Fruit fly (Drosophila melanogaster) whole organism, embryonic: ENCODE data around the gene AcCoAS.

ENCODE experiments used
- B-H1 ChIP-seq: fragments of 200-800 bp; sonication (Bioruptor generic); IDR thresholded peaks from 3 replicates; pipeline ENCODE4 v1.3.6; 2022; ENCODE audit warnings: missing biosample characterization, missing genetic modification characterization
- BtbVII ChIP-seq: fragments of 200-800 bp; sonication (Bioruptor generic); optimal IDR thresholded peaks from 3 replicates; lab custom pipeline; 2017; ENCODE audit warnings: missing biosample characterization, mild to moderate bottlenecking, missing genetic modification characterization
- CG10543 ChIP-seq: fragments of 200-800 bp; sonication (Bioruptor generic); optimal IDR thresholded peaks from 3 replicates; lab custom pipeline; 2017; ENCODE audit warnings: missing biosample characterization, mild to moderate bottlenecking, missing genetic modification characterization, moderate library complexity
- CG15073 ChIP-seq: fragments of 200-800 bp; sonication (Bioruptor generic); optimal IDR thresholded peaks from 2 replicates; lab custom pipeline; 2016; ENCODE audit warnings: missing biosample characterization, missing genetic modification characterization
- CG1529 ChIP-seq: fragments of 200-800 bp; sonication (Bioruptor generic); optimal IDR thresholded peaks from 3 replicates; lab custom pipeline; 2018; ENCODE audit warnings: missing biosample characterization, missing genetic modification characterization
- CG17186 ChIP-seq: fragments of 200-800 bp; sonication (Bioruptor generic); optimal IDR thresholded peaks from 3 replicates; lab custom pipeline; 2017; ENCODE audit warnings: missing biosample characterization, missing genetic modification reagents, missing genetic modification characterization
- CG18011 ChIP-seq: fragments of 200-800 bp; sonication (Bioruptor generic); optimal IDR thresholded peaks from 2 replicates; lab custom pipeline; 2017; ENCODE audit warnings: missing biosample characterization, missing genetic modification characterization, mild to moderate bottlenecking, moderate library complexity, missing genotype
- CG2120 ChIP-seq: fragments of 200-800 bp; sonication (Bioruptor generic); optimal IDR thresholded peaks from 3 replicates; lab custom pipeline; 2016; ENCODE audit warnings: missing biosample characterization, missing genetic modification characterization
- CG3163 ChIP-seq: fragments of 200-800 bp; sonication (Bioruptor generic); optimal IDR thresholded peaks from 3 replicates; lab custom pipeline; 2016; ENCODE audit warnings: missing biosample characterization, missing genetic modification characterization
- CG32772 ChIP-seq: fragments of 200-800 bp; sonication (Bioruptor generic); IDR thresholded peaks from 2 replicates; pipeline ENCODE4 v1.3.6; 2022; ENCODE audit warnings: missing biosample characterization, missing genetic modification characterization
- CG3281 ChIP-seq: fragments of 200-800 bp; sonication (Bioruptor generic); optimal IDR thresholded peaks from 3 replicates; lab custom pipeline; 2017; ENCODE audit warnings: missing biosample characterization, mild to moderate bottlenecking, missing genetic modification characterization
- CG33213 ChIP-seq: fragments of 200-800 bp; sonication (Bioruptor generic); optimal IDR thresholded peaks from 3 replicates; lab custom pipeline; 2016; ENCODE audit warnings: missing biosample characterization, missing genetic modification characterization
- CG4730 ChIP-seq: fragments of 200-800 bp; sonication (Bioruptor generic); IDR thresholded peaks from 2 replicates; pipeline ENCODE4 v1.3.6; 2022; ENCODE audit warnings: missing biosample characterization, missing genetic modification characterization
- CG6689 ChIP-seq: fragments of 200-800 bp; sonication (Bioruptor generic); IDR thresholded peaks from 2 replicates; pipeline ENCODE4 v1.3.6; 2022; ENCODE audit warnings: missing biosample characterization, missing genetic modification characterization
- CG6813 ChIP-seq: fragments of 200-800 bp; sonication (Bioruptor generic); optimal IDR thresholded peaks from 2 replicates; lab custom pipeline; 2017; ENCODE audit warnings: missing biosample characterization, missing genetic modification characterization, mild to moderate bottlenecking, moderate library complexity, missing genetic modification reagents
- CG7271 ChIP-seq: fragments of 200-800 bp; sonication (Bioruptor generic); optimal IDR thresholded peaks from 2 replicates; lab custom pipeline; 2018; ENCODE audit warnings: missing biosample characterization, mild to moderate bottlenecking, missing genetic modification characterization, moderate library complexity
- CG7556 ChIP-seq: fragments of 200-800 bp; sonication (Bioruptor generic); optimal IDR thresholded peaks from 2 replicates; lab custom pipeline; 2017; ENCODE audit warnings: missing biosample characterization, mild to moderate bottlenecking, missing genetic modification characterization
- CG8924 ChIP-seq: fragments of 200-800 bp; optimal IDR thresholded peaks from 3 replicates; lab custom pipeline; 2019; ENCODE audit warnings: missing biosample characterization, mild to moderate bottlenecking, missing genetic modification characterization, moderate library complexity
- CG9215 ChIP-seq: fragments of 200-800 bp; sonication (Bioruptor generic); IDR thresholded peaks from 2 replicates; pipeline ENCODE4 v1.3.6; 2022; ENCODE audit warnings: missing biosample characterization, missing genetic modification characterization
- CG9876 ChIP-seq: fragments of 200-800 bp; sonication (Bioruptor generic); optimal IDR thresholded peaks from 2 replicates; lab custom pipeline; 2016; ENCODE audit warnings: missing biosample characterization, missing genetic modification characterization
- Dbx ChIP-seq: fragments of 200-800 bp; sonication (Bioruptor generic); IDR thresholded peaks from 3 replicates; pipeline ENCODE4 v1.3.6; 2022; ENCODE audit warnings: missing biosample characterization, missing genetic modification characterization
- Dp ChIP-seq: fragments of 200-800 bp; sonication (Bioruptor generic); optimal IDR thresholded peaks from 2 replicates; lab custom pipeline; 2018; ENCODE audit warnings: missing biosample characterization, mild to moderate bottlenecking, missing genetic modification characterization, moderate library complexity
- Drgx ChIP-seq: fragments of 200-800 bp; sonication (Bioruptor generic); IDR thresholded peaks from 2 replicates; pipeline ENCODE4 v1.3.6; 2022; ENCODE audit warnings: missing biosample characterization, missing genetic modification characterization
- Elba2 ChIP-seq: fragments of 200-800 bp; sonication (Bioruptor generic); optimal IDR thresholded peaks from 3 replicates; lab custom pipeline; 2016; ENCODE audit warnings: missing biosample characterization, missing genetic modification characterization
- Hey ChIP-seq: fragments of 200-800 bp; sonication (Bioruptor generic); optimal IDR thresholded peaks from 3 replicates; lab custom pipeline; 2018; ENCODE audit warnings: missing biosample characterization, mild to moderate bottlenecking, missing genetic modification characterization
- Hr78 ChIP-seq, 2 experiments: fragments of 200-800 bp in 1 of 2; fragments of >200 bp in 1 of 2; sonication (Bioruptor generic) in 1 of 2; optimal IDR thresholded peaks; 2 replicates each; lab custom pipeline; 2017 to 2019; ENCODE audit warnings: missing biosample characterization in 2 of 2, missing genetic modification characterization in 2 of 2, mild to moderate bottlenecking in 1 of 2, moderate library complexity in 1 of 2
- Jarid2 ChIP-seq: fragments of 200-800 bp; sonication (Bioruptor generic); optimal IDR thresholded peaks from 3 replicates; lab custom pipeline; 2017; ENCODE audit warnings: mild to moderate bottlenecking, missing biosample characterization, missing genetic modification reagents, missing genetic modification characterization
- Lpt ChIP-seq: fragments of >200 bp; optimal IDR thresholded peaks from 2 replicates; lab custom pipeline; 2018; ENCODE audit warnings: missing biosample characterization, missing genetic modification characterization
- MBD-R2 ChIP-seq: fragments of 200-800 bp; sonication (Bioruptor generic); IDR thresholded peaks from 2 replicates; pipeline ENCODE4 v1.3.6; 2022; ENCODE audit warnings: missing biosample characterization, missing genetic modification characterization
- Med ChIP-seq: fragments of 200-800 bp; sonication (Bioruptor generic); peaks from one replicate; lab custom pipeline; 2016; ENCODE audit warnings: missing biosample characterization, missing genetic modification characterization, mild to moderate bottlenecking, inconsistent platforms, moderate library complexity
- NFAT ChIP-seq: fragments of 200-800 bp; sonication (Bioruptor generic); IDR thresholded peaks from 2 replicates; pipeline ENCODE4 v1.3.6; 2022; ENCODE audit warnings: missing biosample characterization, missing genetic modification characterization
- Pdp1 ChIP-seq, 2 experiments: fragments of 200-800 bp; sonication (Bioruptor generic); optimal IDR thresholded peaks; 3 replicates each; lab custom pipeline; 2016; ENCODE audit warnings: missing biosample characterization in 2 of 2, missing genetic modification characterization in 2 of 2, mild to moderate bottlenecking in 1 of 2, moderate library complexity in 1 of 2
- Side ChIP-seq: fragments of 200-800 bp; sonication (Bioruptor generic); optimal IDR thresholded peaks from 2 replicates; lab custom pipeline; 2016; ENCODE audit warnings: missing biosample characterization, missing genetic modification characterization
- Sin3A ChIP-seq: fragments of >200 bp; optimal IDR thresholded peaks from 2 replicates; lab custom pipeline; 2018
- ab ChIP-seq: fragments of 200-800 bp; sonication (Bioruptor generic); optimal IDR thresholded peaks from 2 replicates; lab custom pipeline; 2016; ENCODE audit warnings: missing biosample characterization, missing genetic modification characterization
- ase ChIP-seq: fragments of 200-800 bp; sonication (Bioruptor generic); IDR thresholded peaks from 3 replicates; pipeline ENCODE4 v1.3.6; 2022; ENCODE audit warnings: missing biosample characterization, missing genetic modification characterization
- bigmax ChIP-seq: fragments of 200-800 bp; sonication (Bioruptor generic); optimal IDR thresholded peaks from 2 replicates; lab custom pipeline; 2018; ENCODE audit warnings: missing biosample characterization, mild to moderate bottlenecking, missing genetic modification characterization
- chif ChIP-seq, 2 experiments: fragments of 200-800 bp; sonication (Bioruptor generic); optimal IDR thresholded peaks; 3 replicates each; lab custom pipeline; 2016; ENCODE audit warnings: missing biosample characterization in 2 of 2, missing genetic modification characterization in 2 of 2
- danr ChIP-seq: fragments of 200-800 bp; sonication (Bioruptor generic); IDR thresholded peaks from 2 replicates; pipeline ENCODE4 v1.3.6; 2022; ENCODE audit warnings: missing biosample characterization, missing genetic modification characterization
- esg ChIP-seq: fragments of 200-800 bp; sonication (Bioruptor generic); conservative IDR thresholded peaks from 2 replicates; pipeline ENCODE4 v1.3.6; 2022; ENCODE audit warnings: missing biosample characterization, missing genetic modification characterization
- fd3F ChIP-seq: fragments of 200-800 bp; sonication (Bioruptor generic); optimal IDR thresholded peaks from 2 replicates; lab custom pipeline; 2018; ENCODE audit warnings: missing biosample characterization, mild to moderate bottlenecking, missing genetic modification characterization, moderate library complexity
- inv ChIP-seq: fragments of 200-800 bp; sonication (Bioruptor generic); IDR thresholded peaks from 2 replicates; pipeline ENCODE4 v1.3.6; 2022; ENCODE audit warnings: missing biosample characterization, missing genetic modification characterization; ENCODE audit not compliant: partially characterized antibody
- lab ChIP-seq: fragments of 200-800 bp; sonication (Bioruptor generic); optimal IDR thresholded peaks from 3 replicates; lab custom pipeline; 2017; ENCODE audit warnings: missing biosample characterization, missing genetic modification characterization, mild to moderate bottlenecking, moderate library complexity, missing genetic modification reagents
- pzg ChIP-seq: fragments of 200-800 bp; sonication (Bioruptor generic); optimal IDR thresholded peaks from 3 replicates; lab custom pipeline; 2018; ENCODE audit warnings: missing biosample characterization, mild to moderate bottlenecking, missing genetic modification characterization, moderate library complexity
- ranshi ChIP-seq: fragments of 200-800 bp; sonication (Bioruptor generic); IDR thresholded peaks from 2 replicates; pipeline ENCODE4 v1.3.6; 2022; ENCODE audit warnings: missing biosample characterization, missing genetic modification characterization
- ro ChIP-seq: fragments of 200-800 bp; sonication (Bioruptor generic); IDR thresholded peaks from 2 replicates; pipeline ENCODE4 v1.3.6; 2022; ENCODE audit warnings: missing biosample characterization, missing genetic modification characterization
- schlank ChIP-seq: fragments of 200-800 bp; sonication (Bioruptor generic); optimal IDR thresholded peaks from 2 replicates; lab custom pipeline; 2018; ENCODE audit warnings: missing biosample characterization, mild to moderate bottlenecking, missing genetic modification characterization
- sd ChIP-seq: fragments of 200-800 bp; sonication (Bioruptor generic); optimal IDR thresholded peaks from 3 replicates; lab custom pipeline; 2018; ENCODE audit warnings: missing biosample characterization, mild to moderate bottlenecking, missing genetic modification characterization, moderate library complexity
- sens ChIP-seq: fragments of 200-800 bp; sonication (Bioruptor generic); peaks from one replicate; lab custom pipeline; 2016; ENCODE audit warnings: missing biosample characterization, missing genetic modification characterization
- slbo ChIP-seq: fragments of 200-800 bp; sonication (Bioruptor generic); IDR thresholded peaks from 2 replicates; pipeline ENCODE4 v1.3.6; 2022; ENCODE audit warnings: missing biosample characterization, missing genetic modification characterization
- vfl ChIP-seq: fragments of 200-800 bp; sonication (Bioruptor generic); optimal IDR thresholded peaks from 2 replicates; lab custom pipeline; 2016; ENCODE audit warnings: missing biosample characterization, missing genetic modification characterization

Gene AcCoAS

DNA sequence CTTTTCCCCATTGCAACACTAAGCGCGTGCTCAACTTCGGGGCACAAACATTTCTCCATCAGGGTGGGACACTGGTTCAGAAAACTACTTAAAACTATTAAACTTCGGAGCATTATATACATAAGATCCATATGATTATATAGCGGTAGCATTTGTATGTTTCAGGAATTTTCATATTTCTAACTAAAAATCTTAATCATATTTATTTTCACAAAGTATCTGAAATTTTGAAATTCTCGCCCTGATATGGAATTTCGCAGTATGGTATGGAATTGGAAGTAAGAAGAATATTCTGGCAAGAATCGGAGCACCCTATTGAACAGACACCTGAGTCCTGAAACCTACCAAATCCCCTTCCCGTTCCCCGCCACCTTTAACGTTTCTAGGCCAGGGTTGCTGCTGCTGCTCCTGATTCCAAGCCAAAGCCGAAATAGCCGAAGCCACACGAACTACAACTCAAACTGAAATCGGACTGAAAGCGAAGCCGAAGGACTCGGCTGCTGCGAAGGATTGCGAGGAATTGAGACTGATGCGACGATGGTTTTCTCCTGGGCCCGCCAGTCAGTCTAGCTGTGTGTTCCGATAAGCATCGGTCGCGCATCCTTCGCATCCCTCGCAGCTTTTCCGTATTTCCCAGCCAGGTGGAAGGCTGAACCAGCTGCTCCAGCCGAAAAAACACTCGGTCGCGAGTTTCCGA is 41.9 kb upstream of the AcCoAS start (continued):
- TF ChIP-seq ase (GFP tag; lab: Robert Waterston, UW) (0 out of 3 replicates have a peak, but pooled peaks have one; percentile 27), inv (GFP tag; lab: Robert Waterston, UW) (no peak), Jarid2 (GFP tag; lab: Kevin White, UChicago) (no peak), Hey (no peak), CG6813 (peak; percentile 43), CG2120 (peak; percentile 68), CG9215 (GFP tag; lab: Robert Waterston, UW) (no peak), BtbVII (GFP tag; lab: Kevin White, UChicago) (peak; percentile 33), Elba2 (no peak), ro (GFP tag; lab: Robert Waterston, UW) (no peak), Sin3A (no peak), CG17186 (GFP tag; lab: Kevin White, UChicago) (no peak), CG32772 (GFP tag; lab: Robert Waterston, UW) (no peak), pzg (GFP tag; lab: Kevin White, UChicago) (no peak), bigmax (GFP tag; lab: Kevin White, UChicago) (no peak), NFAT (GFP tag; lab: Robert Waterston, UW) (no peak), CG1529 (GFP tag; lab: Kevin White, UChicago) (no peak), Med (GFP tag; lab: Kevin White, UChicago) (peak; percentile 2), CG8924 (tag; lab: Kevin White, UChicago) (peak; percentile 19), Drgx (GFP tag; lab: Robert Waterston, UW) (no peak), CG7271 (tag; lab: Kevin White, UChicago) (no peak), sens (GFP tag; lab: Kevin White, UChicago) (peak; percentile 70), CG4730 (GFP tag; lab: Robert Waterston, UW) (no peak), CG10543 (GFP tag; lab: Kevin White, UChicago) (peak; percentile 47), ab (GFP tag; lab: Kevin White, UChicago) (no peak), CG3163 (GFP tag; lab: Kevin White, UChicago) (no peak), Hr78 (GFP tag; optimal IDR thresholded peaks at IDR 0.05; lab: Kevin White, UChicago) (no peak), vfl (GFP tag; lab: Kevin White, UChicago) (no peak), danr (GFP tag; lab: Robert Waterston, UW) (no peak), CG6689 (GFP tag; lab: Robert Waterston, UW) (no peak), Lpt (no peak), Side (GFP tag; lab: Kevin White, UChicago) (no peak), lab (GFP tag; lab: Kevin White, UChicago) (peak; percentile 73), esg (no peak), Dp (GFP tag; lab: Kevin White, UChicago) (no peak), fd3F (GFP tag; lab: Kevin White, UChicago) (peak; percentile 28), CG18011 (GFP tag; lab: Kevin White, UChicago) (no peak), Pdp1 (GFP tag; optimal IDR thresholded peaks at IDR 0.05; lab: Kevin White, UChicago) (no peak), B-H1 (GFP tag; lab: Robert Waterston, UW) (no peak), CG15073 (GFP tag; lab: Kevin White, UChicago) (no peak), chif (GFP tag; optimal IDR thresholded peaks at IDR 0.05; lab: Kevin White, UChicago) (no peak), ranshi (GFP tag; lab: Robert Waterston, UW) (no peak), CG3281 (peak; percentile 70), CG33213 (GFP tag; lab: Kevin White, UChicago) (no peak), Dbx (no peak), schlank (tag; lab: Kevin White, UChicago) (no peak), slbo (no peak), MBD-R2 (no peak), CG9876 (GFP tag; lab: Kevin White, UChicago) (no peak), CG7556 (GFP tag; lab: Kevin White, UChicago) (peak; percentile 73), sd (no peak)
